Fruit fly (Drosophila melanogaster) whole organism, embryonic: ENCODE results near the gene CG33941.

ENCODE experiments used
- CG10565 ChIP-seq: fragments of 200-800 bp; sonication (Bioruptor generic); optimal IDR thresholded peaks from 3 replicates; lab custom pipeline; 2016; ENCODE audit warnings: missing biosample characterization, mild to moderate bottlenecking, missing genetic modification characterization
- CG12155 ChIP-seq: fragments of 200-800 bp; sonication (Bioruptor generic); optimal IDR thresholded peaks from 3 replicates; lab custom pipeline; 2016; ENCODE audit warnings: missing biosample characterization, missing genetic modification characterization
- CG12219 ChIP-seq: fragments of 200-800 bp; sonication (Bioruptor generic); optimal IDR thresholded peaks from 3 replicates; lab custom pipeline; 2018; ENCODE audit warnings: missing biosample characterization, mild to moderate bottlenecking, missing genetic modification characterization
- CG12391 ChIP-seq: fragments of 200-800 bp; sonication (Bioruptor generic); optimal IDR thresholded peaks from 3 replicates; lab custom pipeline; 2018; ENCODE audit warnings: missing biosample characterization, mild to moderate bottlenecking, missing genetic modification characterization, moderate library complexity
- CG12942 ChIP-seq: fragments of 200-800 bp; sonication (Bioruptor generic); optimal IDR thresholded peaks from 3 replicates; lab custom pipeline; 2016; ENCODE audit warnings: missing biosample characterization, missing genetic modification characterization
- CG13287 ChIP-seq: fragments of 200-800 bp; sonication (Bioruptor generic); IDR thresholded peaks from 2 replicates; pipeline ENCODE4 v1.3.6; 2022; ENCODE audit warnings: missing biosample characterization, missing genetic modification characterization; ENCODE audit not compliant: partially characterized antibody
- CG1647 ChIP-seq: fragments of 200-800 bp; sonication (Bioruptor generic); optimal IDR thresholded peaks from 3 replicates; lab custom pipeline; 2016; ENCODE audit warnings: missing biosample characterization, missing genetic modification characterization
- CG17802 ChIP-seq: fragments of 200-800 bp; sonication (Bioruptor generic); optimal IDR thresholded peaks from 2 replicates; lab custom pipeline; 2018; ENCODE audit warnings: missing biosample characterization, mild to moderate bottlenecking, missing genetic modification characterization, moderate library complexity
- CG31224 ChIP-seq: fragments of 200-800 bp; sonication (Bioruptor generic); IDR thresholded peaks from 2 replicates; pipeline ENCODE4 v1.3.6; 2022; ENCODE audit warnings: missing biosample characterization, missing genetic modification characterization
- CG31365 ChIP-seq: fragments of 200-800 bp; sonication (Bioruptor generic); optimal IDR thresholded peaks from 2 replicates; lab custom pipeline; 2018; ENCODE audit warnings: missing biosample characterization, mild to moderate bottlenecking, missing genetic modification characterization
- CG32772 ChIP-seq: fragments of 200-800 bp; sonication (Bioruptor generic); IDR thresholded peaks from 2 replicates; pipeline ENCODE4 v1.3.6; 2022; ENCODE audit warnings: missing biosample characterization, missing genetic modification characterization
- CG3281 ChIP-seq: fragments of 200-800 bp; sonication (Bioruptor generic); optimal IDR thresholded peaks from 3 replicates; lab custom pipeline; 2017; ENCODE audit warnings: missing biosample characterization, mild to moderate bottlenecking, missing genetic modification characterization
- CG34422 ChIP-seq: fragments of 200-800 bp; sonication (Bioruptor generic); IDR thresholded peaks from 3 replicates; pipeline ENCODE4 v1.3.6; 2022; ENCODE audit warnings: missing biosample characterization, missing genetic modification characterization
- CG43689 ChIP-seq: fragments of 200-800 bp; sonication (Bioruptor generic); IDR thresholded peaks from 2 replicates; pipeline ENCODE4 v1.3.6; 2022; ENCODE audit warnings: missing biosample characterization, missing genetic modification characterization
- CG8089 ChIP-seq: fragments of 200-800 bp; sonication (Bioruptor generic); optimal IDR thresholded peaks from 3 replicates; lab custom pipeline; 2016; ENCODE audit warnings: missing biosample characterization, missing genetic modification characterization
- CG9932 ChIP-seq: fragments of 200-800 bp; sonication (Bioruptor generic); IDR thresholded peaks from 2 replicates; pipeline ENCODE4 v1.3.6; 2022; ENCODE audit warnings: missing biosample characterization, missing genetic modification characterization
- CHES-1-like ChIP-seq: fragments of 200-800 bp; sonication (Bioruptor generic); optimal IDR thresholded peaks from 2 replicates; lab custom pipeline; 2016; ENCODE audit warnings: missing biosample characterization, missing genetic modification characterization
- CkIIα-i1 ChIP-seq: fragments of 200-800 bp; sonication (Bioruptor generic); IDR thresholded peaks from 2 replicates; pipeline ENCODE4 v1.3.6; 2022; ENCODE audit warnings: missing biosample characterization, missing genetic modification characterization
- Dek ChIP-seq: fragments of 200-800 bp; sonication (Bioruptor generic); optimal IDR thresholded peaks from 3 replicates; lab custom pipeline; 2019; ENCODE audit warnings: missing biosample characterization, mild to moderate bottlenecking, missing genetic modification characterization, moderate library complexity
- Dip2 ChIP-seq: fragments of 200-800 bp; sonication (Bioruptor generic); IDR thresholded peaks from 2 replicates; pipeline ENCODE4 v1.3.6; 2022; ENCODE audit warnings: missing biosample characterization, missing genetic modification characterization
- E2f1 ChIP-seq: fragments of 200-800 bp; sonication (Bioruptor generic); IDR thresholded peaks from 2 replicates; pipeline ENCODE4 v1.3.6; 2022; ENCODE audit warnings: missing biosample characterization, missing genetic modification characterization
- Ets65A ChIP-seq: fragments of 200-800 bp; sonication (Bioruptor generic); peaks from one replicate; lab custom pipeline; 2016; ENCODE audit warnings: missing biosample characterization, missing genetic modification characterization
- Gug ChIP-seq: fragments of 200-800 bp; sonication (Bioruptor generic); IDR thresholded peaks from 4 replicates; pipeline ENCODE4 v1.3.6; 2022; ENCODE audit warnings: missing biosample characterization, missing genetic modification characterization
- Hr78 ChIP-seq, 2 experiments: fragments of 200-800 bp in 1 of 2; fragments of >200 bp in 1 of 2; sonication (Bioruptor generic) in 1 of 2; optimal IDR thresholded peaks; 2 replicates each; lab custom pipeline; 2017 to 2019; ENCODE audit warnings: missing biosample characterization in 2 of 2, missing genetic modification characterization in 2 of 2, mild to moderate bottlenecking in 1 of 2, moderate library complexity in 1 of 2
- Lhr ChIP-seq: fragments of 200-800 bp; sonication (Bioruptor generic); optimal IDR thresholded peaks from 3 replicates; lab custom pipeline; 2017; ENCODE audit warnings: mild to moderate bottlenecking, missing biosample characterization, missing genetic modification reagents, missing genetic modification characterization
- MBD-R2 ChIP-seq: fragments of 200-800 bp; sonication (Bioruptor generic); IDR thresholded peaks from 2 replicates; pipeline ENCODE4 v1.3.6; 2022; ENCODE audit warnings: missing biosample characterization, missing genetic modification characterization
- MTF-1 ChIP-seq: fragments of 200-800 bp; sonication (Bioruptor generic); optimal IDR thresholded peaks from 2 replicates; lab custom pipeline; 2018; ENCODE audit warnings: missing biosample characterization, mild to moderate bottlenecking, missing genetic modification characterization, borderline replicate concordance
- Mad ChIP-seq: fragments of 200-800 bp; sonication (Bioruptor generic); optimal IDR thresholded peaks from 2 replicates; lab custom pipeline; 2016; ENCODE audit warnings: missing biosample characterization, missing genetic modification characterization
- Pdp1 ChIP-seq, 2 experiments: fragments of 200-800 bp; sonication (Bioruptor generic); optimal IDR thresholded peaks; 3 replicates each; lab custom pipeline; 2016; ENCODE audit warnings: missing biosample characterization in 2 of 2, missing genetic modification characterization in 2 of 2, mild to moderate bottlenecking in 1 of 2, moderate library complexity in 1 of 2
- ac ChIP-seq: fragments of 200-800 bp; sonication (Bioruptor generic); optimal IDR thresholded peaks from 3 replicates; lab custom pipeline; 2017; ENCODE audit warnings: missing biosample characterization, mild to moderate bottlenecking, missing genetic modification characterization
- br ChIP-seq: fragments of >200 bp; optimal IDR thresholded peaks from 2 replicates; lab custom pipeline; 2017
- dati ChIP-seq: fragments of 200-800 bp; sonication (Bioruptor generic); IDR thresholded peaks from 2 replicates; pipeline ENCODE4 v1.3.6; 2022; ENCODE audit warnings: missing biosample characterization, missing genetic modification characterization
- dysf ChIP-seq: fragments of 200-800 bp; sonication (Bioruptor generic); IDR thresholded peaks from 3 replicates; pipeline ENCODE4 v1.3.6; 2022; ENCODE audit warnings: missing biosample characterization, missing genetic modification characterization
- en ChIP-seq: fragments of 200-800 bp; sonication (Bioruptor generic); optimal IDR thresholded peaks from 2 replicates; lab custom pipeline; 2016; ENCODE audit warnings: missing biosample characterization, missing genetic modification characterization
- eve ChIP-seq, 2 experiments: fragments of >200 bp; optimal IDR thresholded peaks; 2 replicates each; lab custom pipeline; 2017; ENCODE audit warnings: missing biosample characterization in 2 of 2, missing genetic modification characterization in 2 of 2
- fu2 ChIP-seq: fragments of 200-800 bp; sonication (Bioruptor generic); optimal IDR thresholded peaks from 2 replicates; lab custom pipeline; 2016; ENCODE audit warnings: missing biosample characterization, missing genetic modification characterization
- gcm2 ChIP-seq: fragments of 200-800 bp; sonication (Bioruptor generic); optimal IDR thresholded peaks from 2 replicates; lab custom pipeline; 2016; ENCODE audit warnings: missing biosample characterization, missing genetic modification characterization
- hb ChIP-seq: fragments of 200-800 bp; sonication (Bioruptor generic); IDR thresholded peaks from 3 replicates; pipeline ENCODE4 v1.3.6; 2022; ENCODE audit warnings: missing biosample characterization, missing genetic modification characterization; ENCODE audit not compliant: partially characterized antibody
- hkb ChIP-seq, 2 experiments: fragments of 200-800 bp in 1 of 2; fragments of >200 bp in 1 of 2; sonication (Bioruptor generic) in 1 of 2; IDR thresholded peaks in 1 of 2; optimal IDR thresholded peaks in 1 of 2; 2 replicates each; pipeline versions ENCODE4 v1.3.6 to Lab custom; 2017 to 2022; ENCODE audit warnings: missing biosample characterization in 1 of 2, missing genetic modification characterization in 1 of 2
- hth ChIP-seq: fragments of >200 bp; optimal IDR thresholded peaks from 2 replicates; lab custom pipeline; 2017; ENCODE audit warnings: inconsistent platforms
- ind ChIP-seq: fragments of 200-800 bp; sonication (Bioruptor generic); optimal IDR thresholded peaks from 3 replicates; lab custom pipeline; 2016; ENCODE audit warnings: missing biosample characterization, missing genetic modification characterization
- kah ChIP-seq: fragments of 200-800 bp; sonication (Bioruptor generic); optimal IDR thresholded peaks from 2 replicates; lab custom pipeline; 2018; ENCODE audit warnings: missing biosample characterization, mild to moderate bottlenecking, missing genetic modification characterization
- prd ChIP-seq, 3 experiments: fragments of >200 bp in 2 of 3; fragments of 200-800 bp in 1 of 3; sonication (Bioruptor generic) in 1 of 3; optimal IDR thresholded peaks in 2 of 3; IDR thresholded peaks in 1 of 3; 2 replicates in 2 of 3; 3 replicates in 1 of 3; pipeline versions ENCODE4 v1.3.6 to Lab custom; 2017 to 2022; ENCODE audit warnings: missing biosample characterization in 1 of 3, missing genetic modification characterization in 1 of 3
- pzg ChIP-seq: fragments of 200-800 bp; sonication (Bioruptor generic); optimal IDR thresholded peaks from 3 replicates; lab custom pipeline; 2018; ENCODE audit warnings: missing biosample characterization, mild to moderate bottlenecking, missing genetic modification characterization, moderate library complexity
- repo ChIP-seq: fragments of 200-800 bp; sonication (Bioruptor generic); optimal IDR thresholded peaks from 2 replicates; lab custom pipeline; 2016; ENCODE audit warnings: missing biosample characterization, missing genetic modification characterization
- salm ChIP-seq: fragments of 200-800 bp; sonication (Bioruptor generic); optimal IDR thresholded peaks from 2 replicates; lab custom pipeline; 2018; ENCODE audit warnings: missing biosample characterization, mild to moderate bottlenecking, missing genetic modification characterization
- tx ChIP-seq: fragments of 200-800 bp; sonication (Bioruptor generic); optimal IDR thresholded peaks from 2 replicates; lab custom pipeline; 2016; ENCODE audit warnings: missing biosample characterization, missing genetic modification characterization
- wor ChIP-seq: fragments of 200-800 bp; sonication (Bioruptor generic); IDR thresholded peaks from 2 replicates; pipeline ENCODE4 v1.3.6; 2022; ENCODE audit warnings: missing biosample characterization, missing genetic modification characterization
- zen ChIP-seq: fragments of 200-800 bp; sonication (Bioruptor generic); optimal IDR thresholded peaks from 3 replicates; lab custom pipeline; 2018; ENCODE audit warnings: missing biosample characterization, mild to moderate bottlenecking, missing genetic modification characterization, moderate library complexity
- zen2 ChIP-seq: fragments of 200-800 bp; sonication (Bioruptor generic); IDR thresholded peaks from 3 replicates; pipeline ENCODE4 v1.3.6; 2022; ENCODE audit warnings: missing biosample characterization, missing genetic modification characterization; ENCODE audit not compliant: partially characterized antibody

The CG33941 gene

dm6 chr4:497724-498123, 30.4 kb downstream of the CG33941 start (continued):
- no peak for TF ChIP-seq pzg (GFP tag; lab: Kevin White, UChicago)
- no peak for TF ChIP-seq CG9932 (GFP tag; lab: Robert Waterston, UW)
- no peak for TF ChIP-seq wor (GFP tag; lab: Robert Waterston, UW)
- TF ChIP-seq Hr78 (GFP tag; optimal IDR thresholded peaks at IDR 0.05; lab: Kevin White, UChicago): peak in 1 of 2 experiments; percentile 53
- TF ChIP-seq dati: peak; percentile 67
- TF ChIP-seq prd (optimal IDR thresholded peaks at IDR 0.05; lab: Kevin White, UChicago): no peak
- TF ChIP-seq prd (GFP tag; IDR thresholded peaks at IDR 0.05; lab: Robert Waterston, UW): no peak; the same call in 1 of the 3 replicates
- peak; percentile 65 for TF ChIP-seq Dek (tag; lab: Kevin White, UChicago)
- TF ChIP-seq CG43689: no peak
- TF ChIP-seq Lhr (GFP tag; lab: Kevin White, UChicago): peak; percentile 93
- no peak for TF ChIP-seq br
- no peak; the same call in 1 of the 2 replicates for TF ChIP-seq E2f1
- peak; percentile 87 for TF ChIP-seq CG1647 (GFP tag; lab: Kevin White, UChicago)
- no peak; the same call in 1 of the 2 replicates for TF ChIP-seq CG31224 (GFP tag; lab: Robert Waterston, UW)
- TF ChIP-seq CG12942 (GFP tag; lab: Kevin White, UChicago): peak; percentile 88
- no peak for TF ChIP-seq zen2
- peak; percentile 80 for TF ChIP-seq CG12391 (tag; lab: Kevin White, UChicago)
- peak; percentile 93 for TF ChIP-seq salm
- peak; percentile 93 for TF ChIP-seq CG12219 (GFP tag; lab: Kevin White, UChicago)
- TF ChIP-seq Gug (GFP tag; lab: Robert Waterston, UW): no peak
- peak; percentile 98 for TF ChIP-seq MTF-1 (GFP tag; lab: Kevin White, UChicago)
- no peak for TF ChIP-seq Dip2 (GFP tag; lab: Robert Waterston, UW)
- TF ChIP-seq dysf: no peak; the same call in 2 of the 3 replicates
- TF ChIP-seq en: peak; percentile 93
- TF ChIP-seq hth: no peak
- peak; percentile 93 for TF ChIP-seq zen (tag; lab: Kevin White, UChicago)
- TF ChIP-seq CG32772: no peak
- peak; percentile 78 for TF ChIP-seq Pdp1 (GFP tag; optimal IDR thresholded peaks at IDR 0.05; lab: Kevin White, UChicago)
- peak; percentile 41 for TF ChIP-seq CG17802 (tag; lab: Kevin White, UChicago)
- no peak for TF ChIP-seq hb
- TF ChIP-seq Ets65A (GFP tag; lab: Kevin White, UChicago): peak; percentile 14
- peak; percentile 86 for TF ChIP-seq gcm2
- peak; percentile 19 for TF ChIP-seq ind
- TF ChIP-seq hkb (optimal IDR thresholded peaks at IDR 0.05; lab: Kevin White, UChicago): no peak
- TF ChIP-seq hkb (GFP tag; IDR thresholded peaks at IDR 0.05; lab: Robert Waterston, UW): peak; percentile 96
- peak; percentile 89 for TF ChIP-seq CHES-1-like (GFP tag; lab: Kevin White, UChicago)
- peak; percentile 99 for TF ChIP-seq ac (GFP tag; lab: Kevin White, UChicago)
- TF ChIP-seq CG34422 (GFP tag; lab: Robert Waterston, UW): no peak; the same call in 2 of the 3 replicates
- TF ChIP-seq kah (GFP tag; lab: Kevin White, UChicago): peak; percentile 87
- TF ChIP-seq repo: peak; percentile 95
- TF ChIP-seq CG10565 (GFP tag; lab: Kevin White, UChicago): peak; percentile 71
- TF ChIP-seq tx: peak; percentile 87
- TF ChIP-seq eve (GFP tag; optimal IDR thresholded peaks at IDR 0.05; lab: Kevin White, UChicago): peak in 1 of 2 experiments; percentile 85
- peak; percentile 87 for TF ChIP-seq CG3281 (GFP tag; lab: Kevin White, UChicago)
- no peak for TF ChIP-seq CG13287
- TF ChIP-seq CG12155 (GFP tag; lab: Kevin White, UChicago): peak; percentile 71
- peak; percentile 42; the same call in 1 of the 2 replicates for TF ChIP-seq MBD-R2 (GFP tag; lab: Robert Waterston, UW)
- TF ChIP-seq CkIIα-i1: no peak
- TF ChIP-seq Mad: peak; percentile 83
- peak; percentile 97 for TF ChIP-seq CG8089 (GFP tag; lab: Kevin White, UChicago)
- peak; percentile 54 for TF ChIP-seq fu2 (GFP tag; lab: Kevin White, UChicago)
- TF ChIP-seq CG31365 (tag; lab: Kevin White, UChicago): peak; percentile 90
